Worm (Caenorhabditis elegans) whole organism, L2 larva: ENCODE data around the gene pxmp-4.

Experiments used
- C34F6.9 ChIP-seq: fragments of 150-350 bp; optimal IDR thresholded peaks from 2 replicates; lab custom pipeline; 2014; ENCODE audit warnings: missing biosample characterization, missing genetic modification characterization
- F13H6.1 ChIP-seq: sonication (generic microtip); optimal IDR thresholded peaks from 2 replicates; lab custom pipeline; 2016; ENCODE audit warnings: missing genetic modification characterization, missing compliant biosample characterization
- R02D3.7 ChIP-seq: fragments of 150-350 bp; optimal IDR thresholded peaks from 2 replicates; lab custom pipeline; 2014; ENCODE audit warnings: missing biosample characterization, missing genetic modification characterization
- Y55F3AM.14 ChIP-seq: fragments of 200-800 bp; sonication (Bioruptor generic); optimal IDR thresholded peaks from 2 replicates; lab custom pipeline; 2018; ENCODE audit warnings: mild to moderate bottlenecking, missing genetic modification characterization, missing compliant biosample characterization
- ZK546.5 ChIP-seq: sonication (generic microtip); optimal IDR thresholded peaks from 2 replicates; lab custom pipeline; 2017; ENCODE audit warnings: missing biosample characterization, missing genetic modification characterization
- alr-1 ChIP-seq: fragments of 150-350 bp; optimal IDR thresholded peaks from 2 replicates; lab custom pipeline; 2014; ENCODE audit warnings: missing biosample characterization, missing genetic modification characterization
- aly-2 ChIP-seq: fragments of 150-350 bp; optimal IDR thresholded peaks from 2 replicates; lab custom pipeline; 2014; ENCODE audit warnings: missing biosample characterization, missing genetic modification characterization
- ama-1 ChIP-seq: fragments of 150-350 bp; optimal IDR thresholded peaks from 2 replicates; lab custom pipeline; 2018; ENCODE audit warnings: inconsistent platforms
- blmp-1 ChIP-seq: sonication (generic microtip); optimal IDR thresholded peaks from 2 replicates; lab custom pipeline; 2017; ENCODE audit warnings: missing genetic modification characterization, mild to moderate bottlenecking, missing compliant biosample characterization, antibody characterized with exemption, moderate library complexity; ENCODE audit not compliant: insufficient read depth
- ceh-16 ChIP-seq: fragments of 150-350 bp; optimal IDR thresholded peaks from 2 replicates; lab custom pipeline; 2014; ENCODE audit warnings: missing biosample characterization, missing genetic modification characterization
- ceh-82 ChIP-seq: fragments of 150-350 bp; optimal IDR thresholded peaks from 2 replicates; lab custom pipeline; 2014; ENCODE audit warnings: missing biosample characterization, missing genetic modification characterization
- crh-2 ChIP-seq: sonication (generic microtip); optimal IDR thresholded peaks from 2 replicates; lab custom pipeline; 2017; ENCODE audit warnings: missing biosample characterization, missing genetic modification characterization
- dmd-4 ChIP-seq: sonication (generic microtip); optimal IDR thresholded peaks from 2 replicates; lab custom pipeline; 2017; ENCODE audit warnings: missing biosample characterization, missing genetic modification characterization
- egl-27 ChIP-seq: sonication (generic microtip); optimal IDR thresholded peaks from 3 replicates; lab custom pipeline; 2017; ENCODE audit warnings: missing biosample characterization, missing genetic modification reagents, missing genetic modification characterization
- elt-1 ChIP-seq: fragments of 150-350 bp; optimal IDR thresholded peaks from 2 replicates; lab custom pipeline; 2014; ENCODE audit warnings: missing biosample characterization, missing genetic modification characterization
- elt-3 ChIP-seq: sonication (generic microtip); optimal IDR thresholded peaks from 2 replicates; lab custom pipeline; 2017; ENCODE audit warnings: missing biosample characterization, missing genetic modification characterization
- fos-1 ChIP-seq: fragments of 150-350 bp; optimal IDR thresholded peaks from 2 replicates; lab custom pipeline; 2014; ENCODE audit warnings: missing biosample characterization, missing genetic modification characterization
- gmeb-1 ChIP-seq: fragments of 150-350 bp; optimal IDR thresholded peaks from 2 replicates; lab custom pipeline; 2014; ENCODE audit warnings: missing biosample characterization, missing genetic modification characterization
- lin-11 ChIP-seq: fragments of 150-350 bp; sonication (generic microtip); optimal IDR thresholded peaks from 2 replicates; lab custom pipeline; 2014; ENCODE audit warnings: missing biosample characterization, missing genetic modification characterization, inconsistent platforms, mixed read lengths
- lsy-2 ChIP-seq, 2 experiments: fragments of 150-350 bp in 1 of 2; sonication (generic microtip) in 1 of 2; optimal IDR thresholded peaks; 2 replicates each; lab custom pipeline; 2014 to 2017; ENCODE audit warnings: missing biosample characterization in 2 of 2, missing genetic modification characterization in 2 of 2
- mab-5 ChIP-seq: fragments of 150-350 bp; optimal IDR thresholded peaks from 2 replicates; lab custom pipeline; 2014; ENCODE audit warnings: missing biosample characterization, missing genetic modification characterization
- mdl-1 ChIP-seq, 2 experiments: fragments of 150-350 bp in 1 of 2; sonication (generic microtip) in 1 of 2; optimal IDR thresholded peaks; 2 replicates each; lab custom pipeline; 2017; ENCODE audit warnings: missing biosample characterization in 2 of 2, missing genetic modification characterization in 2 of 2
- nhr-10 ChIP-seq: sonication (generic microtip); optimal IDR thresholded peaks from 2 replicates; lab custom pipeline; 2017; ENCODE audit warnings: missing biosample characterization, missing genetic modification characterization
- nhr-12 ChIP-seq: fragments of 150-350 bp; optimal IDR thresholded peaks from 2 replicates; lab custom pipeline; 2014; ENCODE audit warnings: missing biosample characterization, missing genetic modification characterization
- nhr-129 ChIP-seq: fragments of 150-350 bp; optimal IDR thresholded peaks from 2 replicates; lab custom pipeline; 2014; ENCODE audit warnings: missing biosample characterization, missing genetic modification characterization
- nhr-23 ChIP-seq: fragments of 150-350 bp; optimal IDR thresholded peaks from 2 replicates; lab custom pipeline; 2014; ENCODE audit warnings: missing biosample characterization, missing genetic modification reagents, missing genetic modification characterization
- nhr-237 ChIP-seq: fragments of 150-350 bp; optimal IDR thresholded peaks from 2 replicates; lab custom pipeline; 2014; ENCODE audit warnings: missing biosample characterization, missing genetic modification characterization
- nhr-25 ChIP-seq: fragments of 150-350 bp; sonication (generic microtip); optimal IDR thresholded peaks from 3 replicates; lab custom pipeline; 2014; ENCODE audit warnings: missing biosample characterization, missing genetic modification characterization
- nhr-6 ChIP-seq: fragments of 150-350 bp; optimal IDR thresholded peaks from 2 replicates; lab custom pipeline; 2014; ENCODE audit warnings: missing biosample characterization, missing genetic modification characterization
- skn-1 ChIP-seq: sonication (generic microtip); optimal IDR thresholded peaks from 2 replicates; lab custom pipeline; 2017; ENCODE audit warnings: missing biosample characterization, missing genetic modification characterization
- sma-9 ChIP-seq, 2 experiments: fragments of 150-350 bp in 1 of 2; sonication (generic microtip) in 1 of 2; optimal IDR thresholded peaks; 2 replicates each; lab custom pipeline; 2014 to 2016; ENCODE audit warnings: missing genetic modification characterization in 2 of 2, mild to moderate bottlenecking in 1 of 2, missing biosample characterization in 1 of 2, missing compliant biosample characterization in 1 of 2, missing genetic modification reagents in 1 of 2, moderate library complexity in 1 of 2
- unc-39 ChIP-seq: fragments of 150-350 bp; optimal IDR thresholded peaks from 2 replicates; lab custom pipeline; 2014; ENCODE audit warnings: missing biosample characterization, missing genetic modification characterization
- unc-55 ChIP-seq: fragments of 150-350 bp; sonication (generic microtip); optimal IDR thresholded peaks from 3 replicates; lab custom pipeline; 2014; ENCODE audit warnings: missing biosample characterization, missing genetic modification reagents, missing genetic modification characterization
- zag-1 ChIP-seq: fragments of 150-350 bp; optimal IDR thresholded peaks from 2 replicates; lab custom pipeline; 2014; ENCODE audit warnings: missing biosample characterization, missing genetic modification characterization
- ztf-11 ChIP-seq: sonication (generic microtip); optimal IDR thresholded peaks from 2 replicates; lab custom pipeline; 2017; ENCODE audit warnings: missing biosample characterization, missing genetic modification characterization

pxmp-4 gene

DNA sequence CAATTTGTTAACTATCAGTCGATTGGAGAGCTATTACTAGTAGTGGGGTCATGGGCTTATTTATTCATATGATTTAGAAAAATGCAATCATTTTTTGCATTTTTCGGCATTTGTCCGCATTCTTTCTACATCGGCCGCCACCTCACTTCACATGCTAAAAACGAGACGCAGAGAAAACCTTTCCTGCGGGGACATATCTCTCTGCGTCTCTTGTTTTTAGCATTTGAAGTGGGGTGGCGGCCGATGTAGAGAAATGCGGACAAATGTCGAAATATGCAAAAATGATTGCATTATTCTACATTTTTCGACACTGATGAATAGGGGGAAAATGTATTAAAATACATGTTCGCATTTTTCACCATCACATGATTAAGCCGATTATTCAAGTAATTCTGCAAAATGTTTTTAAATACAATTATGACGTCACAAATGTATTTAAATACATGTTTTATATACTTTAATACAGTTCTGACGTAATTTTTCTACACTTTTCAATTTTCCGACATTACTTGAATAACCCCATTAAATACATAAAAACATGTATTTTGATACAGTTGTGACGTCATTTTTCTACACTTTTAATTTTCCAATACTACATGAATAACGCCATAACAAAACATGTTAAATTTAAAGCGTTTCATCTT is 35.3 kb upstream of the pxmp-4 start:
- TF ChIP-seq C34F6.9 (tag; lab: Kevin White, UChicago), result peak; percentile 11
- TF ChIP-seq unc-55 (GFP tag; lab: Kevin White, UChicago), result peak; percentile 74
- TF ChIP-seq ceh-16 (tag; lab: Kevin White, UChicago), result no peak

DNA sequence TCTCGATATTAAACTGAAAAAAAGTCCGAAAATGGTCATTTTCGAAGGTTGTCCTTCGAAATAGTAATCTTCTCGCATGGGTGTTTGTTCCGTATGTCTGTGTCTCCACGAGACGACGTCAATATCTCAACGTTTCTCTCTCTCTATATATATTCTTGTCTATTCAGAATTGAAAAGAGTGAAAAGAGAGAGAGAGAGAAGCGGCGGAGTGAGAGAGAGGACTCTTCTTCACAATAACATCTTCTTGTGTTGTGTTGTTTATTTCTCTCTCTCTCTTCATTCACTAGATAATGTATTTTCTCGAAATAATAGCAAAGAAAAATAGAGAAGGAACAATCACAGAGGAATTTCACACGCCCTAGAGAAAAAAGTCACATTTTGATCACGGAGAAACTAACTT is 29.4 kb upstream of the pxmp-4 start:
- TF ChIP-seq blmp-1 (tag; lab: Kevin White, UChicago) (peak; percentile 57), egl-27 (tag; lab: Kevin White, UChicago) (no peak), sma-9 (GFP tag; optimal IDR thresholded peaks at IDR 0.05; lab: Kevin White, UChicago) (peak; percentile 42), sma-9 (tag; optimal IDR thresholded peaks at IDR 0.05; lab: Kevin White, UChicago) (no peak), nhr-6 (peak; percentile 1), fos-1 (tag; lab: Kevin White, UChicago) (peak; percentile 11), crh-2 (tag; lab: Kevin White, UChicago) (peak; percentile 74), nhr-129 (tag; lab: Kevin White, UChicago) (peak; percentile 67), lsy-2 (tag; optimal IDR thresholded peaks at IDR 0.05; lab: Kevin White, UChicago) (peak in 1 of 2 experiments; percentile 59), F13H6.1 (tag; lab: Kevin White, UChicago) (peak; percentile 7), gmeb-1 (tag; lab: Kevin White, UChicago) (no peak), nhr-25 (peak; percentile 63), unc-55 (GFP tag; lab: Kevin White, UChicago) (peak; percentile 77), C34F6.9 (tag; lab: Kevin White, UChicago) (peak; percentile 76), aly-2 (tag; lab: Kevin White, UChicago) (no peak)

DNA sequence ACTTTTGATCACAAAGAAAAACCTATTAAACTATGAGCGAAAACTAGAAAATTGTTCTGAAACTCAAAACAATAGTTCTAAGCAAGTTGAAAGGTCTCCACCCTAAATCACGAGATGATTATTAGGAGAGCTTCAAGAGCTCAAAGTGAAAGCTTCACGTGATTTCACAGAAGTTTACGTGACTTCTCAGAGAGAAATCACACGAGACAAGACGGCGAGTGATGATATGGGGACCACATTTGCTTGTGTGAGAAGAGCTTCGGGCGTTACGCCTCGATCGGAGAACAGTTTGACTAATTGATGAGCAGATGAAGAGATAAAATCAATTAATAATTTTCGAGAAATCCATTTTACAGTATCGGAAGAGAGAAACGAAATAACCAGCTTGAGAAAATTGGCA is 28.0 kb upstream of the pxmp-4 start:
- TF ChIP-seq C34F6.9 (tag; lab: Kevin White, UChicago), result peak; percentile 28
- TF ChIP-seq ceh-82, result no peak
- TF ChIP-seq ama-1 (lab: Kevin White, UChicago), result no peak
- TF ChIP-seq nhr-10 (tag; lab: Kevin White, UChicago), result no peak
- TF ChIP-seq elt-1 (tag; lab: Kevin White, UChicago), result no peak
- no peak for TF ChIP-seq ztf-11
- TF ChIP-seq ZK546.5 (tag; lab: Kevin White, UChicago), result no peak
- TF ChIP-seq nhr-12 (tag; lab: Kevin White, UChicago), result no peak
- peak; percentile 37 for TF ChIP-seq nhr-129 (tag; lab: Kevin White, UChicago)
- TF ChIP-seq, all 48 proteins: peak for 2

- no peak for TF ChIP-seq dmd-4
- TF ChIP-seq nhr-23 (tag; lab: Kevin White, UChicago), result no peak
- TF ChIP-seq elt-3 (tag; lab: Kevin White, UChicago), result no peak
- TF ChIP-seq mdl-1 (tag; optimal IDR thresholded peaks at IDR 0.05; lab: Kevin White, UChicago), result no peak
- no peak for TF ChIP-seq lin-11 (tag; lab: Kevin White, UChicago)
- no peak for TF ChIP-seq zag-1 (tag; lab: Kevin White, UChicago)
- TF ChIP-seq unc-39 (tag; lab: Kevin White, UChicago), result no peak
- no peak for TF ChIP-seq skn-1 (tag; lab: Kevin White, UChicago)
- no peak for TF ChIP-seq nhr-12 (tag; lab: Kevin White, UChicago)
- no peak for TF ChIP-seq elt-1 (tag; lab: Kevin White, UChicago)
- no peak for TF ChIP-seq F13H6.1 (tag; lab: Kevin White, UChicago)
- no peak for TF ChIP-seq mab-5
- no peak for TF ChIP-seq nhr-237
- TF ChIP-seq Y55F3AM.14 (GFP tag; lab: Kevin White, UChicago), result no peak
- no peak for TF ChIP-seq ceh-82
- no peak for TF ChIP-seq ztf-11
- TF ChIP-seq alr-1 (tag; lab: Kevin White, UChicago), result no peak
- no peak for TF ChIP-seq unc-55 (GFP tag; lab: Kevin White, UChicago)
- no peak for TF ChIP-seq R02D3.7 (tag; lab: Kevin White, UChicago)
Measured at ce11 chrIV:343279-343678, 6.3 kb upstream of the pxmp-4 start.
